Fruit fly (Drosophila melanogaster): Measurements from ENCODE around the gene t-Grip84.
A peak's percentile ranks its signal among the peaks of the same experiment; 100 is the strongest.

t-Grip84 gene

dm6 chr3L:7604863-7605262, 14.1 kb upstream of the t-Grip84 start:
- TF ChIP-seq eg (GFP tag; IDR thresholded peaks at IDR 0.05) (peak; percentile 55; the same call in 1 of the 3 replicates), CG3919 (GFP tag; optimal IDR thresholded peaks at IDR 0.05) (peak; percentile 13), svp (GFP tag) (peak; percentile 55), ss (GFP tag; optimal IDR thresholded peaks at IDR 0.05) (peak; percentile 8 to 26), net (GFP tag; optimal IDR thresholded peaks at IDR 0.05) (no peak), CG4318 (GFP tag; optimal IDR thresholded peaks at IDR 0.05) (no peak), OdsH (GFP tag; optimal IDR thresholded peaks at IDR 0.05) (peak; percentile 5), Eip78C (GFP tag) (peak; percentile 66), esn (GFP tag; optimal IDR thresholded peaks at IDR 0.05) (no peak), fkh (GFP tag; optimal IDR thresholded peaks at IDR 0.05) (no peak), CG6163 (GFP tag; IDR thresholded peaks at IDR 0.05) (peak; percentile 38; the same call in 1 of the 3 replicates)

dm6 chr3L:7603397-7603796, 12.6 kb upstream of the t-Grip84 start:
- TF ChIP-seq Sox14 (GFP tag; optimal IDR thresholded peaks at IDR 0.05) (peak; percentile 41), spab (GFP tag; optimal IDR thresholded peaks at IDR 0.05) (peak; percentile 33), achi (GFP tag; optimal IDR thresholded peaks at IDR 0.05) (peak; percentile 40), lz (GFP tag; optimal IDR thresholded peaks at IDR 0.05) (peak; percentile 21), Eip75B (GFP tag; optimal IDR thresholded peaks at IDR 0.05) (peak; percentile 33), CG7368 (GFP tag; optimal IDR thresholded peaks at IDR 0.05) (no peak), Gug (GFP tag; IDR thresholded peaks at IDR 0.05) (no peak), Sox102F (GFP tag; optimal IDR thresholded peaks at IDR 0.05) (peak; percentile 9), acj6 (GFP tag; optimal IDR thresholded peaks at IDR 0.05) (peak; percentile 31), CG6808 (GFP tag; optimal IDR thresholded peaks at IDR 0.05) (peak; percentile 34), topi (GFP tag; optimal IDR thresholded peaks at IDR 0.05) (peak; percentile 42), esn (GFP tag; optimal IDR thresholded peaks at IDR 0.05) (peak; percentile 32), CG16779 (tag; optimal IDR thresholded peaks at IDR 0.05) (no peak), CG11902 (GFP tag; optimal IDR thresholded peaks at IDR 0.05) (peak; percentile 7), Lpt (GFP tag; optimal IDR thresholded peaks at IDR 0.05) (no peak), vri (GFP tag; optimal IDR thresholded peaks at IDR 0.05) (no peak), CG6276 (GFP tag; optimal IDR thresholded peaks at IDR 0.05) (no peak), eg (GFP tag; IDR thresholded peaks at IDR 0.05) (no peak), Hr39 (GFP tag; optimal IDR thresholded peaks at IDR 0.05) (peak; percentile 33), Eip78C (GFP tag) (peak; percentile 83), fd59A (GFP tag; optimal IDR thresholded peaks at IDR 0.05) (peak; percentile 37), CG11294 (GFP tag; IDR thresholded peaks at IDR 0.05) (no peak), CG11762 (GFP tag; optimal IDR thresholded peaks at IDR 0.05; ENCODE audit: insufficient read depth) (no peak), CG15336 (GFP tag; IDR thresholded peaks at IDR 0.05) (no peak), CG10631 (GFP tag; optimal IDR thresholded peaks at IDR 0.05) (peak; percentile 28), Hr38 (GFP tag; optimal IDR thresholded peaks at IDR 0.05) (no peak), pdm3 (GFP tag; optimal IDR thresholded peaks at IDR 0.05) (peak; percentile 13), CG34406 (GFP tag; optimal IDR thresholded peaks at IDR 0.05) (peak; percentile 17), Eip93F (GFP tag; optimal IDR thresholded peaks at IDR 0.05) (no peak), Sox15 (GFP tag; optimal IDR thresholded peaks at IDR 0.05) (no peak), CG4318 (GFP tag; optimal IDR thresholded peaks at IDR 0.05) (no peak), Smox (GFP tag; optimal IDR thresholded peaks at IDR 0.05) (peak; percentile 37), Ets96B (tag; optimal IDR thresholded peaks at IDR 0.05) (peak; percentile 47), CG8632 (GFP tag; optimal IDR thresholded peaks at IDR 0.05) (no peak), net (GFP tag; optimal IDR thresholded peaks at IDR 0.05) (no peak), CG6792 (GFP tag; optimal IDR thresholded peaks at IDR 0.05) (peak; percentile 18), CG10669 (GFP tag; optimal IDR thresholded peaks at IDR 0.05) (peak; percentile 14), CG3919 (GFP tag; optimal IDR thresholded peaks at IDR 0.05) (peak; percentile 33), CG6163 (GFP tag; IDR thresholded peaks at IDR 0.05) (peak; percentile 56; the same call in 2 of the 3 replicates), salr (GFP tag; optimal IDR thresholded peaks at IDR 0.05) (no peak), Blimp-1 (GFP tag; optimal IDR thresholded peaks at IDR 0.05) (no peak), dsx (GFP tag; optimal IDR thresholded peaks at IDR 0.05; ENCODE audit: poor library complexity, severe bottlenecking) (peak; percentile 71), CG32006 (GFP tag; optimal IDR thresholded peaks at IDR 0.05) (peak; percentile 14), CG1621 (tag; optimal IDR thresholded peaks at IDR 0.05) (no peak), ss (GFP tag; optimal IDR thresholded peaks at IDR 0.05) (peak; percentile 19 to 40), fd85E (GFP tag; optimal IDR thresholded peaks at IDR 0.05) (no peak)

Data from whole organism, prepupa.